Fruit fly (Drosophila melanogaster): ENCODE data around the gene mRpL11.
A peak's percentile ranks its signal among the peaks of the same experiment; 100 is the strongest.

mRpL11 gene

dm6 chr3R:14473574-14473973 lies 38.1 kb upstream of the mRpL11 start (continued):
- 0 out of 4 replicates have a peak, but pooled peaks have one; percentile 8 for TF ChIP-seq chinmo (GFP tag; IDR thresholded peaks at IDR 0.05; ENCODE audit: partially characterized antibody)
- no peak for TF ChIP-seq CG6272 (GFP tag; IDR thresholded peaks at IDR 0.05)
- TF ChIP-seq disco-r (GFP tag; optimal IDR thresholded peaks at IDR 0.05) = peak; percentile 34
- TF ChIP-seq caup (GFP tag; optimal IDR thresholded peaks at IDR 0.05; ENCODE audit: severe bottlenecking) = peak; percentile 70
- TF ChIP-seq CG33213 (GFP tag; optimal IDR thresholded peaks at IDR 0.05) = peak; percentile 32
- TF ChIP-seq Chrac-16 (GFP tag; optimal IDR thresholded peaks at IDR 0.05) = peak; percentile 48
- peak; percentile 59 for TF ChIP-seq Xbp1 (GFP tag; optimal IDR thresholded peaks at IDR 0.05)
- TF ChIP-seq CG7839 (tag; optimal IDR thresholded peaks at IDR 0.05) = peak; percentile 59
- 0 out of 2 replicates have a peak, but pooled peaks have one; percentile 6 for TF ChIP-seq ap (GFP tag; IDR thresholded peaks at IDR 0.05)
- TF ChIP-seq CG42726 (GFP tag; IDR thresholded peaks at IDR 0.05; ENCODE audit: partially characterized antibody) = no peak
- TF ChIP-seq knrl (GFP tag; IDR thresholded peaks at IDR 0.05; ENCODE audit: partially characterized antibody) = no peak
- no peak for TF ChIP-seq trem (tag; optimal IDR thresholded peaks at IDR 0.05)
- TF ChIP-seq CG10959 (GFP tag; IDR thresholded peaks at IDR 0.05) = 0 out of 2 replicates have a peak, but pooled peaks have one; percentile 27
- no peak for TF ChIP-seq trh (GFP tag; optimal IDR thresholded peaks at IDR 0.05)
- no peak for TF ChIP-seq MESR4 (GFP tag; optimal IDR thresholded peaks at IDR 0.05)
- TF ChIP-seq toy (GFP tag; IDR thresholded peaks at IDR 0.05) = no peak
- TF ChIP-seq esg (GFP tag; conservative IDR thresholded peaks at IDR 0.05) = peak; percentile 39; the same call in 1 of the 2 replicates
- peak; percentile 26; the same call in 1 of the 2 replicates for TF ChIP-seq E2f1 (GFP tag; IDR thresholded peaks at IDR 0.05)
- TF ChIP-seq Eip74EF (GFP tag; optimal IDR thresholded peaks at IDR 0.05) = no peak
- TF ChIP-seq sens (GFP tag) = peak; percentile 87
- TF ChIP-seq CG15073 (GFP tag; optimal IDR thresholded peaks at IDR 0.05) = no peak
- TF ChIP-seq sima (GFP tag; optimal IDR thresholded peaks at IDR 0.05) = no peak
- peak; percentile 58 to 72 for TF ChIP-seq dpn (GFP tag; optimal IDR thresholded peaks at IDR 0.05)
- TF ChIP-seq Dbx (GFP tag; IDR thresholded peaks at IDR 0.05) = peak; percentile 83
- peak; percentile 26 for TF ChIP-seq Nf-YB (GFP tag; optimal IDR thresholded peaks at IDR 0.05)
- peak; percentile 48 for TF ChIP-seq tx (GFP tag; optimal IDR thresholded peaks at IDR 0.05)
- no peak for TF ChIP-seq Dad (GFP tag; optimal IDR thresholded peaks at IDR 0.05)
- TF ChIP-seq CG9727 (GFP tag; optimal IDR thresholded peaks at IDR 0.05) = peak; percentile 52
- 0 out of 2 replicates have a peak, but pooled peaks have one; percentile 8 for TF ChIP-seq CG1024 (GFP tag; IDR thresholded peaks at IDR 0.05)
- peak; percentile 60 for TF ChIP-seq unpg (GFP tag; optimal IDR thresholded peaks at IDR 0.05)
- no peak for TF ChIP-seq prd (optimal IDR thresholded peaks at IDR 0.05)
- TF ChIP-seq prd (GFP tag; IDR thresholded peaks at IDR 0.05) = peak; percentile 71
- peak; percentile 21 for TF ChIP-seq CG17385 (GFP tag; optimal IDR thresholded peaks at IDR 0.05)
- TF ChIP-seq CG6813 (GFP tag; optimal IDR thresholded peaks at IDR 0.05) = no peak
- TF ChIP-seq CG2712 (tag; optimal IDR thresholded peaks at IDR 0.05) = peak; percentile 49
- 0 out of 2 replicates have a peak, but pooled peaks have one; percentile 13 for TF ChIP-seq CG4404 (GFP tag; IDR thresholded peaks at IDR 0.05)
- no peak for TF ChIP-seq fd64A (GFP tag; optimal IDR thresholded peaks at IDR 0.05)
- peak; percentile 8 to 44 for TF ChIP-seq chif (GFP tag; optimal IDR thresholded peaks at IDR 0.05)
- peak; percentile 7 for TF ChIP-seq CG10274 (GFP tag; optimal IDR thresholded peaks at IDR 0.05)
- TF ChIP-seq CG12942 (GFP tag; optimal IDR thresholded peaks at IDR 0.05) = peak; percentile 5
- peak; percentile 52 for TF ChIP-seq pnt (GFP tag; optimal IDR thresholded peaks at IDR 0.05)
- TF ChIP-seq sob (GFP tag; IDR thresholded peaks at IDR 0.05) = peak; percentile 44; the same call in 1 of the 2 replicates
- TF ChIP-seq mam (GFP tag; optimal IDR thresholded peaks at IDR 0.05) = peak; percentile 71
- TF ChIP-seq CG12104 (GFP tag; optimal IDR thresholded peaks at IDR 0.05) = peak; percentile 1
- TF ChIP-seq gsb (GFP tag; IDR thresholded peaks at IDR 0.05) = peak; percentile 73
- TF ChIP-seq CG10565 (GFP tag; optimal IDR thresholded peaks at IDR 0.05) = no peak
- no peak for TF ChIP-seq CG18011 (GFP tag; optimal IDR thresholded peaks at IDR 0.05)
- peak; percentile 19 for TF ChIP-seq scrt (GFP tag; optimal IDR thresholded peaks at IDR 0.05)
- TF ChIP-seq NC2β (GFP tag; optimal IDR thresholded peaks at IDR 0.05) = peak; percentile 35
- TF ChIP-seq vfl (GFP tag; optimal IDR thresholded peaks at IDR 0.05) = peak; percentile 39

Measured in whole organism, embryonic.